Worm (Caenorhabditis elegans): Measurements from ENCODE around the gene ain-1.

ce11 chrX:16629773-16630172 is 16.5 kb downstream of the ain-1 start:
- TF ChIP-seq rnt-1 (tag; optimal IDR thresholded peaks at IDR 0.05) = no peak
- no peak for TF ChIP-seq lsy-2 (tag; optimal IDR thresholded peaks at IDR 0.05)
- no peak for TF ChIP-seq ztf-11 (tag; optimal IDR thresholded peaks at IDR 0.05)
- TF ChIP-seq egl-27 (tag; optimal IDR thresholded peaks at IDR 0.05) = no peak
- no peak for TF ChIP-seq unc-30 (tag; optimal IDR thresholded peaks at IDR 0.05)
- TF ChIP-seq lin-35 (GFP tag; optimal IDR thresholded peaks at IDR 0.05) = no peak
- no peak for TF ChIP-seq aha-1 (tag; optimal IDR thresholded peaks at IDR 0.05)
- no peak for TF ChIP-seq nhr-90 (tag; optimal IDR thresholded peaks at IDR 0.05; ENCODE audit: poor library complexity)
- TF ChIP-seq ceh-82 (tag; optimal IDR thresholded peaks at IDR 0.05) = no peak
- TF ChIP-seq pqm-1 (tag; optimal IDR thresholded peaks at IDR 0.05) = no peak
- no peak for TF ChIP-seq ama-1 (optimal IDR thresholded peaks at IDR 0.05)

Data from whole organism, L1 larva.